Worm (Caenorhabditis elegans) whole organism, young adult: ENCODE data around the gene srd-7.

Experiments
- B0019.2 ChIP-seq: fragments of 200-800 bp; sonication (Bioruptor generic); conservative IDR thresholded peaks from 2 replicates; pipeline ENCODE4 v1.3.6; 2022; ENCODE audit warnings: missing genetic modification reagents, missing genetic modification characterization, missing compliant biosample characterization
- C17E4.6 ChIP-seq: fragments of 200-800 bp; sonication (Bioruptor generic); IDR thresholded peaks from 2 replicates; pipeline ENCODE4 v1.3.6; 2022; ENCODE audit warnings: missing genetic modification reagents, missing genetic modification characterization, missing compliant biosample characterization
- F10E7.11 ChIP-seq: sonication (generic microtip); optimal IDR thresholded peaks from 2 replicates; lab custom pipeline; 2017; ENCODE audit warnings: mild to moderate bottlenecking, missing genetic modification characterization, moderate library complexity, missing compliant biosample characterization
- F22D6.2 ChIP-seq: sonication (generic microtip); optimal IDR thresholded peaks from 2 replicates; lab custom pipeline; 2016; ENCODE audit warnings: mild to moderate bottlenecking, missing genetic modification characterization, missing compliant biosample characterization
- F39B2.1 ChIP-seq: fragments of 200-800 bp; sonication (Bioruptor generic); IDR thresholded peaks from 2 replicates; pipeline ENCODE4 v1.3.6; 2022; ENCODE audit warnings: missing genetic modification reagents, missing genetic modification characterization, missing compliant biosample characterization
- T07F8.4 ChIP-seq: sonication (generic microtip); optimal IDR thresholded peaks from 2 replicates; lab custom pipeline; 2016; ENCODE audit warnings: mild to moderate bottlenecking, missing genetic modification characterization, moderate library complexity, missing compliant biosample characterization
- T26A5.8 ChIP-seq: sonication (generic microtip); optimal IDR thresholded peaks from 2 replicates; lab custom pipeline; 2016; ENCODE audit warnings: missing genetic modification characterization, missing compliant biosample characterization
- Y53G8AR.9 ChIP-seq: fragments of 200-800 bp; sonication (Bioruptor generic); conservative IDR thresholded peaks from 2 replicates; pipeline ENCODE4 v1.3.6; 2022; ENCODE audit warnings: missing genetic modification reagents, missing genetic modification characterization, missing compliant biosample characterization
- Y79H2A.3 ChIP-seq: fragments of 200-800 bp; sonication (Bioruptor generic); conservative IDR thresholded peaks from 2 replicates; pipeline ENCODE4 v1.3.6; 2022; ENCODE audit warnings: missing genetic modification reagents, missing genetic modification characterization, missing compliant biosample characterization
- Y95B8A.8 ChIP-seq: fragments of 200-800 bp; sonication (Bioruptor generic); IDR thresholded peaks from 2 replicates; pipeline ENCODE4 v1.3.6; 2022; ENCODE audit warnings: missing genetic modification reagents, missing genetic modification characterization, missing compliant biosample characterization
- atf-7 ChIP-seq: sonication (generic microtip); optimal IDR thresholded peaks from 2 replicates; lab custom pipeline; 2017; ENCODE audit warnings: mild to moderate bottlenecking, missing genetic modification characterization, missing compliant biosample characterization
- attf-6 ChIP-seq: fragments of 200-800 bp; sonication (Bioruptor generic); IDR thresholded peaks from 2 replicates; pipeline ENCODE4 v1.3.6; 2022; ENCODE audit warnings: missing genetic modification reagents, missing genetic modification characterization, missing compliant biosample characterization
- bed-1 ChIP-seq: fragments of 200-800 bp; sonication (Bioruptor generic); IDR thresholded peaks from 2 replicates; pipeline ENCODE4 v1.3.6; 2022; ENCODE audit warnings: missing genetic modification reagents, missing genetic modification characterization, missing compliant biosample characterization
- bed-2 ChIP-seq: fragments of 200-800 bp; sonication (Bioruptor generic); IDR thresholded peaks from 2 replicates; pipeline ENCODE4 v1.3.6; 2022; ENCODE audit warnings: missing genetic modification reagents, missing genetic modification characterization, missing compliant biosample characterization
- ccch-3 ChIP-seq: fragments of 200-800 bp; sonication (Bioruptor generic); optimal IDR thresholded peaks from 2 replicates; lab custom pipeline; 2018; ENCODE audit warnings: mild to moderate bottlenecking, missing genetic modification characterization, missing compliant biosample characterization
- cebp-2 ChIP-seq: fragments of 200-800 bp; sonication (Bioruptor generic); IDR thresholded peaks from 2 replicates; pipeline ENCODE4 v1.3.6; 2022; ENCODE audit warnings: missing genetic modification characterization, missing compliant biosample characterization
- ceh-27 ChIP-seq: fragments of 200-800 bp; sonication (Bioruptor generic); optimal IDR thresholded peaks from 2 replicates; lab custom pipeline; 2018; ENCODE audit warnings: mild to moderate bottlenecking, missing genetic modification characterization, moderate library complexity, missing compliant biosample characterization
- ceh-91 ChIP-seq: fragments of 200-800 bp; sonication (Bioruptor generic); IDR thresholded peaks from 2 replicates; pipeline ENCODE4 v1.3.6; 2022; ENCODE audit warnings: missing genetic modification reagents, missing genetic modification characterization, missing compliant biosample characterization
- dox-1 ChIP-seq: fragments of 200-800 bp; sonication (Bioruptor generic); IDR thresholded peaks from 2 replicates; pipeline ENCODE4 v1.3.6; 2022; ENCODE audit warnings: missing genetic modification reagents, missing genetic modification characterization, missing compliant biosample characterization
- dpff-1 ChIP-seq: sonication (generic microtip); optimal IDR thresholded peaks from 2 replicates; lab custom pipeline; 2017; ENCODE audit warnings: mild to moderate bottlenecking, missing genetic modification characterization, missing compliant biosample characterization
- ets-4 ChIP-seq: fragments of 200-800 bp; sonication (Bioruptor generic); optimal IDR thresholded peaks from 2 replicates; lab custom pipeline; 2018; ENCODE audit warnings: mild to moderate bottlenecking, missing genetic modification characterization, missing compliant biosample characterization
- fkh-3 ChIP-seq: sonication (generic microtip); optimal IDR thresholded peaks from 2 replicates; lab custom pipeline; 2016; ENCODE audit warnings: mild to moderate bottlenecking, missing genetic modification characterization, missing compliant biosample characterization
- lin-35 ChIP-seq, 3 experiments: fragments of 150-350 bp in 2 of 3; sonication (generic microtip) in 1 of 3; optimal IDR thresholded peaks; 2 replicates each; lab custom pipeline; 2014 to 2018; ENCODE audit warnings: missing biosample characterization in 3 of 3, missing genetic modification characterization in 3 of 3, missing genetic modification reagents in 3 of 3
- lin-54 ChIP-seq: fragments of 200-800 bp; sonication (Bioruptor generic); optimal IDR thresholded peaks from 2 replicates; lab custom pipeline; 2018; ENCODE audit warnings: mild to moderate bottlenecking, missing genetic modification characterization, missing compliant biosample characterization
- lir-1 ChIP-seq: fragments of 200-800 bp; sonication (Bioruptor generic); conservative IDR thresholded peaks from 2 replicates; pipeline ENCODE4 v1.3.6; 2022; ENCODE audit warnings: missing genetic modification reagents, missing genetic modification characterization, missing compliant biosample characterization
- lsl-1 ChIP-seq: fragments of 200-800 bp; sonication (Bioruptor generic); optimal IDR thresholded peaks from 2 replicates; lab custom pipeline; 2018; ENCODE audit warnings: mild to moderate bottlenecking, missing genetic modification characterization, moderate library complexity, missing compliant biosample characterization
- lsy-27 ChIP-seq: sonication (generic microtip); optimal IDR thresholded peaks from 2 replicates; lab custom pipeline; 2017; ENCODE audit warnings: missing genetic modification characterization, mild to moderate bottlenecking, missing compliant biosample characterization, antibody characterized with exemption, missing genotype, borderline replicate concordance; ENCODE audit not compliant: insufficient read depth
- madf-10 ChIP-seq: sonication (generic microtip); optimal IDR thresholded peaks from 2 replicates; lab custom pipeline; 2016; ENCODE audit warnings: mild to moderate bottlenecking, missing genetic modification characterization, missing compliant biosample characterization
- madf-6 ChIP-seq: fragments of 200-800 bp; sonication (Bioruptor generic); IDR thresholded peaks from 2 replicates; pipeline ENCODE4 v1.3.6; 2022; ENCODE audit warnings: missing genetic modification reagents, missing genetic modification characterization, missing compliant biosample characterization
- mcd-1 ChIP-seq: fragments of 200-800 bp; sonication (Bioruptor generic); IDR thresholded peaks from 2 replicates; pipeline ENCODE4 v1.3.6; 2022; ENCODE audit warnings: missing genetic modification reagents, missing genetic modification characterization, missing compliant biosample characterization
- mel-28 ChIP-seq: sonication (generic microtip); optimal IDR thresholded peaks from 2 replicates; lab custom pipeline; 2016; ENCODE audit warnings: borderline replicate concordance, mild to moderate bottlenecking, missing genetic modification characterization, missing compliant biosample characterization
- mes-4 ChIP-seq: sonication (generic microtip); optimal IDR thresholded peaks from 2 replicates; lab custom pipeline; 2016; ENCODE audit warnings: missing genotype, missing genetic modification characterization, missing compliant biosample characterization
- mxl-1 ChIP-seq: sonication (generic microtip); optimal IDR thresholded peaks from 2 replicates; lab custom pipeline; 2016; ENCODE audit warnings: missing genetic modification characterization, missing compliant biosample characterization
- nhr-120 ChIP-seq: fragments of 200-800 bp; sonication (Bioruptor generic); IDR thresholded peaks from 2 replicates; pipeline ENCODE4 v1.3.6; 2022; ENCODE audit warnings: missing genetic modification characterization, missing compliant biosample characterization
- nhr-179 ChIP-seq: sonication (generic microtip); optimal IDR thresholded peaks from 2 replicates; lab custom pipeline; 2016; ENCODE audit warnings: mild to moderate bottlenecking, missing genetic modification characterization, missing compliant biosample characterization
- nhr-90 ChIP-seq: sonication (generic microtip); optimal IDR thresholded peaks from 2 replicates; lab custom pipeline; 2016; ENCODE audit warnings: missing genotype, mild to moderate bottlenecking, missing genetic modification characterization, missing compliant biosample characterization
- rec-8 ChIP-seq, 2 experiments: sonication (generic microtip); optimal IDR thresholded peaks; 2 replicates each; lab custom pipeline; 2016; ENCODE audit warnings: mild to moderate bottlenecking in 2 of 2, missing genetic modification characterization in 2 of 2, missing genetic modification reagents in 2 of 2, missing genotype in 2 of 2, missing biosample characterization in 1 of 2, missing compliant biosample characterization in 1 of 2, moderate library complexity in 1 of 2
- repo-1 ChIP-seq: sonication (generic microtip); optimal IDR thresholded peaks from 2 replicates; lab custom pipeline; 2017; ENCODE audit warnings: mild to moderate bottlenecking, missing genetic modification characterization, missing compliant biosample characterization
- sdz-38 ChIP-seq: sonication (generic microtip); optimal IDR thresholded peaks from 2 replicates; lab custom pipeline; 2016; ENCODE audit warnings: missing genotype, missing genetic modification characterization, missing compliant biosample characterization
- sea-2 ChIP-seq: fragments of 200-800 bp; sonication (Bioruptor generic); IDR thresholded peaks from 2 replicates; pipeline ENCODE4 v1.3.6; 2022; ENCODE audit warnings: missing genetic modification characterization, missing compliant biosample characterization
- snpc-1.1 ChIP-seq: sonication (generic microtip); optimal IDR thresholded peaks from 2 replicates; lab custom pipeline; 2017; ENCODE audit warnings: missing genetic modification characterization, mild to moderate bottlenecking, missing compliant biosample characterization, antibody characterized with exemption, moderate library complexity, missing genotype, missing genetic modification reagents; ENCODE audit not compliant: insufficient read depth
- snpc-1.3 ChIP-seq: sonication (generic microtip); optimal IDR thresholded peaks from 2 replicates; lab custom pipeline; 2017; ENCODE audit warnings: missing genetic modification characterization, mild to moderate bottlenecking, missing compliant biosample characterization, antibody characterized with exemption, moderate library complexity, missing genotype, missing genetic modification reagents; ENCODE audit not compliant: insufficient read depth
- sptf-2 ChIP-seq: fragments of 200-800 bp; sonication (Bioruptor generic); optimal IDR thresholded peaks from 2 replicates; lab custom pipeline; 2018; ENCODE audit warnings: mild to moderate bottlenecking, missing genetic modification characterization, missing compliant biosample characterization
- tbx-9 ChIP-seq: sonication (generic microtip); optimal IDR thresholded peaks from 2 replicates; lab custom pipeline; 2016; ENCODE audit warnings: borderline replicate concordance, missing genetic modification characterization, inconsistent platforms, missing compliant biosample characterization
- tlf-1 ChIP-seq: fragments of 200-800 bp; sonication (Bioruptor generic); optimal IDR thresholded peaks from 2 replicates; lab custom pipeline; 2018; ENCODE audit warnings: mild to moderate bottlenecking, missing genetic modification characterization, missing compliant biosample characterization
- unc-62 ChIP-seq: fragments of 150-350 bp; optimal IDR thresholded peaks from 2 replicates; lab custom pipeline; 2014; ENCODE audit warnings: missing biosample characterization, missing genetic modification reagents, missing genetic modification characterization
- ztf-22 ChIP-seq: fragments of 200-800 bp; sonication (Bioruptor generic); optimal IDR thresholded peaks from 2 replicates; lab custom pipeline; 2018; ENCODE audit warnings: mild to moderate bottlenecking, missing genetic modification characterization, moderate library complexity, missing compliant biosample characterization
- ztf-28 ChIP-seq: fragments of 200-800 bp; sonication (Bioruptor generic); IDR thresholded peaks from 2 replicates; pipeline ENCODE4 v1.3.6; 2022; ENCODE audit warnings: missing genetic modification reagents, missing genetic modification characterization, missing compliant biosample characterization

srd-7 gene

ce11 chrIV:10821672-10822304 lies 35.2 kb upstream of the srd-7 start (continued):
- TF ChIP-seq cebp-2 (no peak), Y53G8AR.9 (GFP tag; lab: Robert Waterston, UW) (0 out of 2 replicates have a peak, but pooled peaks have one; percentile 27), F22D6.2 (no peak), F10E7.11 (tag; lab: Kevin White, UChicago) (peak; percentile 37), tbx-9 (no peak), madf-10 (tag; lab: Kevin White, UChicago) (peak; percentile 38), snpc-1.1 (tag; lab: Kevin White, UChicago) (no peak), repo-1 (tag; lab: Kevin White, UChicago) (peak; percentile 9), Y95B8A.8 (GFP tag; lab: Robert Waterston, UW) (no peak), fkh-3 (tag; lab: Kevin White, UChicago) (no peak), lsy-27 (no peak), madf-6 (GFP tag; lab: Robert Waterston, UW) (no peak), F39B2.1 (GFP tag; lab: Robert Waterston, UW) (no peak), dpff-1 (no peak), atf-7 (tag; lab: Kevin White, UChicago) (no peak), rec-8 (tag; optimal IDR thresholded peaks at IDR 0.05; lab: Kevin White, UChicago) (no peak), lir-1 (GFP tag; lab: Robert Waterston, UW) (peak; percentile 56; the same call in 1 of the 2 replicates), sdz-38 (tag; lab: Kevin White, UChicago) (no peak), attf-6 (GFP tag; lab: Robert Waterston, UW) (no peak), lin-35 (GFP tag; optimal IDR thresholded peaks at IDR 0.05; lab: Kevin White, UChicago) (peak in 1 of 3 experiments; percentile 52), nhr-90 (no peak), lin-54 (GFP tag; lab: Kevin White, UChicago) (peak; percentile 47), unc-62 (peak; percentile 52), B0019.2 (0 out of 2 replicates have a peak, but pooled peaks have one; percentile 34), dox-1 (peak; percentile 69), ceh-27 (GFP tag; lab: Kevin White, UChicago) (peak; percentile 59), mel-28 (tag; lab: Kevin White, UChicago) (no peak), bed-1 (GFP tag; lab: Robert Waterston, UW) (no peak), C17E4.6 (GFP tag; lab: Robert Waterston, UW) (no peak), Y79H2A.3 (GFP tag; lab: Robert Waterston, UW) (no peak), ztf-28 (GFP tag; lab: Robert Waterston, UW) (no peak), tlf-1 (GFP tag; lab: Kevin White, UChicago) (peak; percentile 37), bed-2 (GFP tag; lab: Robert Waterston, UW) (no peak), T07F8.4 (tag; lab: Kevin White, UChicago) (no peak), nhr-179 (tag; lab: Kevin White, UChicago) (no peak), ceh-91 (GFP tag; lab: Robert Waterston, UW) (no peak), sptf-2 (no peak), ets-4 (GFP tag; lab: Kevin White, UChicago) (no peak), T26A5.8 (no peak), nhr-120 (no peak), ztf-22 (GFP tag; lab: Kevin White, UChicago) (no peak), lsl-1 (GFP tag; lab: Kevin White, UChicago) (no peak), sea-2 (GFP tag; lab: Robert Waterston, UW) (no peak), mcd-1 (0 out of 2 replicates have a peak, but pooled peaks have one; percentile 48), mes-4 (tag; lab: Kevin White, UChicago) (no peak), mxl-1 (tag; lab: Kevin White, UChicago) (no peak), ccch-3 (GFP tag; lab: Kevin White, UChicago) (no peak), snpc-1.3 (tag; lab: Kevin White, UChicago) (no peak)
